Worm (Caenorhabditis elegans) whole organism, L4/young adult: ENCODE data around the gene ZK616.5.

Experiments
- W03F9.2 ChIP-seq: fragments of 150-350 bp; optimal IDR thresholded peaks from 2 replicates; lab custom pipeline; 2014; ENCODE audit warnings: missing biosample characterization, missing genetic modification characterization
- dao-5 ChIP-seq: sonication (generic microtip); optimal IDR thresholded peaks from 2 replicates; lab custom pipeline; 2016; ENCODE audit warnings: missing genotype, missing genetic modification characterization, moderate library complexity, missing compliant biosample characterization
- him-1 ChIP-seq: sonication (generic microtip); optimal IDR thresholded peaks from 2 replicates; lab custom pipeline; 2016; ENCODE audit warnings: missing genotype, missing genetic modification reagents, missing genetic modification characterization, missing compliant biosample characterization

ZK616.5 gene

DNA sequence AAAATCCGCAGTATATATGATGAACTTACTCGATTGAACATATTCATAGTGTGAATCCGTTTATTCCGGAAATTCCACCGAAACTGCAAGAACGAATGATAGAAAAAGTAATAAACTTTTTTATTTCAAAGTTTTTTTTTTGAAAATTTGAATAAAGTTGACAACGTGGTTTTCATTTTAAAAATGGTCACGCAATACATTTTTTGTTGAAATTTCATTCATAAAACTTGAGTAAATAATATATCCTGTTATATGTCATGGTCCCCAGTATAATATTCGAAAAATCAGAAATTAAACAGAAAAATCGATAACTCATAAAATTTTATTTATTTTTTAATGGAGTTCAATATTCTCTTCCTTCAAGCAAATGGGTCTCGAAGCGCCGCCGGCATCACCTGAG, 19.4 kb downstream of the ZK616.5 start, which contains the start of gene ZK616.65:
ZK616.65 (minus strand) TSS at position 101 of the 400 bp plus-strand sequence.
- TF ChIP-seq dao-5 (tag; lab: Kevin White, UChicago) (no peak), him-1 (no peak), W03F9.2 (tag; lab: Kevin White, UChicago) (no peak)

DNA sequence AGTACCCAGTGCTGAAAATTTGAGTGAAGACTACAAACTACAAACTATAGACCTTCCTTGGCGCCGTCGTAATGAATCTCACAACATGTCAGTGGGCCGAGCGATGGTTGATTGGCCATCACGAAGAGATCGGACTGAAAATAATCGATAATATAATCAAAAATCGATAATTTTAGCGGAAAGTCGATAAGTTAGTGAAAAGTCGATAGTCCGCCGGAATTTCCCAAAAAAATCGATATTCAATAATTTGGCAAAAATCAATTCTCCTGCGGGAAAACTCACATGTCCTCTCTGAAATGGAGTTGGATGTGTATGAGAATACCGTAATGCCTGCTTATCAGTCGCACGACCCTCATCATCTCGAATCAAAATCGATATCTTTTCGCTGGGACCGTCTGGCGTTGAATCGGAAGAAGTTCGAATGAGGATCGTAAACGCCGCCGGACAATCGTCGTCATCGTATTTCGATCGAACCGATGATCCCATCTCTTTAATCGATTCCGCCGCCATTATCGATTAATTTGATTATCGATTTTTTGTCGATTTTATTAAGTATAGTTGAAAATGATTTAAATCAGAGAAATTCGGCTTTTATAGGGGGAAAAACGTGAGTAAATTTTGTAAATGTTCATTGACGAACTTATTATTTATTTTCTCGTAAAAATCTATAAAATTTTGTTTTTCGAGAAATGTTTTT, 20.1 kb downstream of the ZK616.5 start, which contains the start of gene ZK616.8:
ZK616.8 (minus strand) TSS at position 553 of the 697 bp plus-strand sequence.
- no peak for TF ChIP-seq him-1

DNA sequence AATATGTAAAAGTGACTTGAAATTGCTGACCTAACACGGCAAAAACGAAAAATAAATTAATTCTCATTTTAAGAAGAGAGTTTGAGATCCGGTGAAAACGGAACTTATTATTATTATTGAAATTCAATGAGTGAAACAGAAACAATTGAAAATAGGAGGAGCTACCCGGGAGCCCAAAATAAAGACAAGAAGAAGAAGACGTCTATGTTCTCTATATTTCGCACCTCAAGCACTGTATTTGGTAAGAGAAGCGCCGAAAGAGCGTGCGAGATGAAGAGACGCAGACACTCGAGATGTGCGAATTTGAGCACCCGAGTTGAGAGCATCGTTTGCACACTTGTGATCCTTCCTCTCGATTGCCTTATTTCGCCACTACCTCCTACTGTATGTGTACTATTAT, 24.0 kb downstream of the ZK616.5 start, which contains the start of gene spp-7:
spp-7 (minus strand) TSS at position 101 of the 400 bp plus-strand sequence.
- TF ChIP-seq dao-5 (tag; lab: Kevin White, UChicago) = no peak
- TF ChIP-seq W03F9.2 (tag; lab: Kevin White, UChicago) = no peak
- no peak for TF ChIP-seq him-1

DNA sequence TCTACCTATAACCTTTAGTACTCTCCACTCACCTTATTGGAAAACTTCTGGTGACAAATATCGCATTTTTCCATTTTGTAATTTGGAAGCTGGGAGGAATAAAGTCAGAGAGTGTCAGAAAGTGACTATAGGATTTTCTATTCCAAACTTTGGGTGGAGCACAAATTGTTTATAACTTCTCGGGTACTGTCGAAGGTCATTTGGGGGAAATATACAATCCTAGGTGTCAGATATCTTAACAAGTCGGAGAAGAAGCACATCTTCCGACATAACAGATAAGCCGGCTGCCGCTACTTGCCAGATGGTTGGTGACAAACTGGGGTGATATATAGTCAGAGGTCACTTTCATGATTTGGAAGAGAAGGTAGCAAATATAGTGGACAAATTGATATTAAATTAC, 27.4 kb downstream of the ZK616.5 start, which contains the start of gene ehn-3:
ehn-3 (minus strand) TSS at position 101 of the 400 bp plus-strand sequence.
- TF ChIP-seq W03F9.2 (tag; lab: Kevin White, UChicago) = no peak
- TF ChIP-seq him-1 = no peak
- no peak for TF ChIP-seq dao-5 (tag; lab: Kevin White, UChicago)

DNA sequence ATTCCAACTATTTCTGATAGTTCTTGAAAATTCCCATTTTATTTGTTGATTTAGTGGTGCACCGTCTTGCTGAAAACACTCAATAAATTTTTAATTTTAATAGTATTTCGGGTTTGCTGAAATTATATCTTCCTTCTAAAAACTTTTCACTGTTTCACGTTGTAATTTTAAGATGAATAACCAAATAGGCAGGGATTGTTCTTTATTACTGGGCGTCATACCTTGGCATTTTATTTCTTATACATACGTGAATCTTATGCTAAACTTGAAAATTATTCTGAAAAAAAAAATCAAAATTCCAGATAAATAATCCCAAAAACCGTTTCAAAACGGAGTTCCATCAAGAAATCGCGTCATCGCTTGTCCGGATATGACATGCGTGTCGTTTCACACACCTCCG, 47.0 kb downstream of the ZK616.5 start, which contains the start of gene mgl-3:
mgl-3 (plus strand) TSS at position 301 of the 400 bp plus-strand sequence.
- TF ChIP-seq him-1 (no peak), W03F9.2 (tag; lab: Kevin White, UChicago) (no peak), dao-5 (tag; lab: Kevin White, UChicago) (no peak)
